Fruit fly (Drosophila melanogaster) whole organism, prepupa: ENCODE data around the gene gdl.
A peak's percentile ranks its signal among the peaks of the same experiment; 100 is the strongest.

ENCODE experiments used
- Blimp-1 ChIP-seq: fragments of 200-800 bp; sonication (Bioruptor generic); optimal IDR thresholded peaks from 3 replicates; lab custom pipeline; 2017; ENCODE audit warnings: missing biosample characterization, missing genetic modification characterization, mild to moderate bottlenecking, moderate library complexity, missing genetic modification reagents
- CG10631 ChIP-seq: fragments of 200-800 bp; sonication (Bioruptor generic); optimal IDR thresholded peaks from 2 replicates; lab custom pipeline; 2016; ENCODE audit warnings: missing biosample characterization, missing genetic modification characterization
- CG10669 ChIP-seq: fragments of 200-800 bp; sonication (Bioruptor generic); optimal IDR thresholded peaks from 3 replicates; lab custom pipeline; 2018; ENCODE audit warnings: missing biosample characterization, mild to moderate bottlenecking, missing genetic modification characterization, moderate library complexity
- CG11294 ChIP-seq: fragments of 200-800 bp; sonication (Bioruptor generic); IDR thresholded peaks from 2 replicates; pipeline ENCODE4 v1.3.6; 2022; ENCODE audit warnings: missing biosample characterization, missing genetic modification characterization
- CG11762 ChIP-seq: fragments of 200-800 bp; sonication (Bioruptor generic); optimal IDR thresholded peaks from 3 replicates; lab custom pipeline; 2016; ENCODE audit warnings: missing biosample characterization, missing genetic modification characterization; ENCODE audit not compliant: insufficient read depth
- CG11902 ChIP-seq: fragments of 200-800 bp; sonication (Bioruptor generic); optimal IDR thresholded peaks from 3 replicates; lab custom pipeline; 2016; ENCODE audit warnings: missing biosample characterization, missing genetic modification characterization
- CG15336 ChIP-seq: fragments of 200-800 bp; sonication (Bioruptor generic); IDR thresholded peaks from 2 replicates; pipeline ENCODE4 v1.3.6; 2022; ENCODE audit warnings: missing biosample characterization, missing genetic modification characterization
- CG1621 ChIP-seq: fragments of 200-800 bp; sonication (Bioruptor generic); optimal IDR thresholded peaks from 3 replicates; lab custom pipeline; 2018; ENCODE audit warnings: missing biosample characterization, mild to moderate bottlenecking, missing genetic modification characterization
- CG16779 ChIP-seq: fragments of 200-800 bp; sonication (Bioruptor generic); optimal IDR thresholded peaks from 3 replicates; lab custom pipeline; 2017; ENCODE audit warnings: missing biosample characterization, mild to moderate bottlenecking, missing genetic modification characterization
- CG3032 ChIP-seq: fragments of 200-800 bp; optimal IDR thresholded peaks from 2 replicates; lab custom pipeline; 2019; ENCODE audit warnings: missing biosample characterization, mild to moderate bottlenecking, missing genetic modification characterization, moderate library complexity
- CG31627 ChIP-seq: fragments of 200-800 bp; sonication (Bioruptor generic); optimal IDR thresholded peaks from 3 replicates; lab custom pipeline; 2016; ENCODE audit warnings: missing biosample characterization, missing genetic modification characterization
- CG32006 ChIP-seq: fragments of 200-800 bp; sonication (Bioruptor generic); optimal IDR thresholded peaks from 3 replicates; lab custom pipeline; 2017; ENCODE audit warnings: missing biosample characterization, mild to moderate bottlenecking, missing genetic modification characterization
- CG34406 ChIP-seq: fragments of 200-800 bp; sonication (Bioruptor generic); optimal IDR thresholded peaks from 3 replicates; lab custom pipeline; 2016; ENCODE audit warnings: missing biosample characterization, missing genetic modification characterization
- CG3919 ChIP-seq: fragments of 200-800 bp; sonication (Bioruptor generic); optimal IDR thresholded peaks from 3 replicates; lab custom pipeline; 2016; ENCODE audit warnings: missing biosample characterization, missing genetic modification characterization
- CG6163 ChIP-seq: fragments of 200-800 bp; sonication (Bioruptor generic); IDR thresholded peaks from 3 replicates; pipeline ENCODE4 v1.3.6; 2022; ENCODE audit warnings: missing biosample characterization, missing genetic modification characterization
- CG6808 ChIP-seq: fragments of 200-800 bp; sonication (Bioruptor generic); optimal IDR thresholded peaks from 3 replicates; lab custom pipeline; 2017; ENCODE audit warnings: missing biosample characterization, missing genetic modification characterization, mild to moderate bottlenecking, moderate library complexity, missing genetic modification reagents
- CG6854 ChIP-seq: fragments of 200-800 bp; sonication (Bioruptor generic); optimal IDR thresholded peaks from 2 replicates; lab custom pipeline; 2017; ENCODE audit warnings: missing biosample characterization, mild to moderate bottlenecking, missing genetic modification characterization
- CG7368 ChIP-seq: fragments of 200-800 bp; sonication (Bioruptor generic); optimal IDR thresholded peaks from 3 replicates; lab custom pipeline; 2016; ENCODE audit warnings: missing biosample characterization, missing genetic modification characterization
- CG8119 ChIP-seq: fragments of 200-800 bp; sonication (Bioruptor generic); IDR thresholded peaks from 3 replicates; pipeline ENCODE4 v1.3.6; 2022; ENCODE audit warnings: missing biosample characterization, missing genetic modification characterization
- CG8319 ChIP-seq: fragments of 200-800 bp; sonication (Bioruptor generic); optimal IDR thresholded peaks from 3 replicates; lab custom pipeline; 2016; ENCODE audit warnings: missing biosample characterization, missing genetic modification characterization
- CG9139 ChIP-seq: fragments of 200-800 bp; sonication (Bioruptor generic); optimal IDR thresholded peaks from 3 replicates; lab custom pipeline; 2017; ENCODE audit warnings: missing biosample characterization, mild to moderate bottlenecking, missing genetic modification characterization
- Eip75B ChIP-seq: fragments of 200-800 bp; sonication (Bioruptor generic); optimal IDR thresholded peaks from 3 replicates; lab custom pipeline; 2016; ENCODE audit warnings: missing biosample characterization, missing genetic modification characterization
- Eip78C ChIP-seq: fragments of 200-800 bp; sonication (Bioruptor generic); peaks from one replicate; lab custom pipeline; 2016; ENCODE audit warnings: missing biosample characterization, missing genetic modification characterization
- Eip93F ChIP-seq: fragments of 200-800 bp; sonication (Bioruptor generic); optimal IDR thresholded peaks from 2 replicates; lab custom pipeline; 2016; ENCODE audit warnings: missing biosample characterization, mild to moderate bottlenecking, missing genetic modification characterization
- Ets21C ChIP-seq: fragments of 200-800 bp; sonication (Bioruptor generic); optimal IDR thresholded peaks from 3 replicates; lab custom pipeline; 2016; ENCODE audit warnings: missing biosample characterization, missing genetic modification characterization
- Ets96B ChIP-seq: fragments of 200-800 bp; optimal IDR thresholded peaks from 2 replicates; lab custom pipeline; 2019; ENCODE audit warnings: missing biosample characterization, mild to moderate bottlenecking, missing genetic modification characterization, moderate library complexity
- Gug ChIP-seq: fragments of 200-800 bp; sonication (Bioruptor generic); IDR thresholded peaks from 2 replicates; pipeline ENCODE4 v1.3.6; 2022; ENCODE audit warnings: missing biosample characterization, missing genetic modification characterization
- Hr39 ChIP-seq: fragments of 200-800 bp; sonication (Bioruptor generic); optimal IDR thresholded peaks from 2 replicates; lab custom pipeline; 2016; ENCODE audit warnings: missing biosample characterization, missing genetic modification characterization
- Hr4 ChIP-seq: fragments of 200-800 bp; sonication (Bioruptor generic); optimal IDR thresholded peaks from 3 replicates; lab custom pipeline; 2016; ENCODE audit warnings: missing biosample characterization, missing genetic modification characterization
- OdsH ChIP-seq: fragments of 200-800 bp; sonication (Bioruptor generic); optimal IDR thresholded peaks from 3 replicates; lab custom pipeline; 2016; ENCODE audit warnings: missing biosample characterization, missing genetic modification characterization
- Smox ChIP-seq: fragments of 200-800 bp; sonication (Bioruptor generic); optimal IDR thresholded peaks from 3 replicates; lab custom pipeline; 2016; ENCODE audit warnings: missing biosample characterization, missing genetic modification characterization
- Sox14 ChIP-seq: fragments of 200-800 bp; sonication (Bioruptor generic); optimal IDR thresholded peaks from 3 replicates; lab custom pipeline; 2016; ENCODE audit warnings: missing biosample characterization, missing genetic modification characterization
- Sox15 ChIP-seq: fragments of 200-800 bp; sonication (Bioruptor generic); optimal IDR thresholded peaks from 3 replicates; lab custom pipeline; 2016; ENCODE audit warnings: missing biosample characterization, missing genetic modification characterization
- acj6 ChIP-seq: fragments of 200-800 bp; sonication (Bioruptor generic); optimal IDR thresholded peaks from 3 replicates; lab custom pipeline; 2016; ENCODE audit warnings: missing biosample characterization, missing genetic modification characterization
- cyc ChIP-seq: fragments of 200-800 bp; sonication (Bioruptor generic); optimal IDR thresholded peaks from 3 replicates; lab custom pipeline; 2016; ENCODE audit warnings: missing biosample characterization, missing genetic modification characterization
- fd85E ChIP-seq: fragments of 200-800 bp; sonication (Bioruptor generic); optimal IDR thresholded peaks from 3 replicates; lab custom pipeline; 2016; ENCODE audit warnings: missing biosample characterization, missing genetic modification characterization
- fkh ChIP-seq: fragments of 200-800 bp; sonication (Bioruptor generic); optimal IDR thresholded peaks from 3 replicates; lab custom pipeline; 2017; ENCODE audit warnings: missing biosample characterization, mild to moderate bottlenecking, missing genetic modification characterization, moderate library complexity
- lz ChIP-seq: fragments of 200-800 bp; sonication (Bioruptor generic); optimal IDR thresholded peaks from 3 replicates; lab custom pipeline; 2016; ENCODE audit warnings: missing biosample characterization, missing genetic modification characterization
- net ChIP-seq: fragments of 200-800 bp; sonication (Bioruptor generic); optimal IDR thresholded peaks from 3 replicates; lab custom pipeline; 2016; ENCODE audit warnings: missing biosample characterization, missing genetic modification characterization
- pdm3 ChIP-seq: fragments of 200-800 bp; sonication (Bioruptor generic); optimal IDR thresholded peaks from 3 replicates; lab custom pipeline; 2016; ENCODE audit warnings: missing biosample characterization, missing genetic modification characterization
- salr ChIP-seq, 2 experiments: fragments of 200-800 bp; sonication (Bioruptor generic); optimal IDR thresholded peaks; 3 replicates each; lab custom pipeline; 2016 to 2018; ENCODE audit warnings: missing biosample characterization in 2 of 2, missing genetic modification characterization in 2 of 2, mild to moderate bottlenecking in 1 of 2
- spab ChIP-seq: fragments of 200-800 bp; sonication (Bioruptor generic); optimal IDR thresholded peaks from 2 replicates; lab custom pipeline; 2017; ENCODE audit warnings: missing biosample characterization, mild to moderate bottlenecking, missing genetic modification characterization, missing genetic modification reagents
- ss ChIP-seq, 2 experiments: fragments of 200-800 bp; sonication (Bioruptor generic); optimal IDR thresholded peaks; 2 replicates in 1 of 2; 3 replicates in 1 of 2; lab custom pipeline; 2017 to 2018; ENCODE audit warnings: mild to moderate bottlenecking in 2 of 2, missing biosample characterization in 2 of 2, missing genetic modification characterization in 2 of 2, moderate library complexity in 1 of 2
- svp ChIP-seq: fragments of 200-800 bp; sonication (Bioruptor generic); peaks from one replicate; lab custom pipeline; 2016; ENCODE audit warnings: missing biosample characterization, missing genetic modification characterization
- topi ChIP-seq: fragments of 200-800 bp; sonication (Bioruptor generic); optimal IDR thresholded peaks from 3 replicates; lab custom pipeline; 2016; ENCODE audit warnings: missing biosample characterization, missing genetic modification characterization
- vri ChIP-seq: fragments of 200-800 bp; sonication (Bioruptor generic); optimal IDR thresholded peaks from 3 replicates; lab custom pipeline; 2016; ENCODE audit warnings: missing biosample characterization, mild to moderate bottlenecking, missing genetic modification characterization

Gene gdl

dm6 chr3L:15537916-15538581, 28.8 kb downstream of the gdl start (continued):
- peak; percentile 21 for TF ChIP-seq CG8319 (GFP tag; lab: Kevin White, UChicago)
- TF ChIP-seq spab (GFP tag; lab: Kevin White, UChicago) = peak; percentile 60
- peak; percentile 71 for TF ChIP-seq Sox14 (GFP tag; lab: Kevin White, UChicago)
- TF ChIP-seq acj6 (GFP tag; lab: Kevin White, UChicago) = peak; percentile 55
- peak; percentile 36; the same call in 2 of the 3 replicates for TF ChIP-seq CG6163
- TF ChIP-seq lz = peak; percentile 51
- peak; percentile 71 for TF ChIP-seq net
- TF ChIP-seq Hr39 (GFP tag; lab: Kevin White, UChicago) = peak; percentile 47
- TF ChIP-seq salr (GFP tag; optimal IDR thresholded peaks at IDR 0.05; lab: Kevin White, UChicago) = peak in 1 of 2 experiments; percentile 84
- TF ChIP-seq CG34406 (GFP tag; lab: Kevin White, UChicago) = peak; percentile 48
- TF ChIP-seq Hr4 (GFP tag; lab: Kevin White, UChicago) = peak; percentile 86
- peak; percentile 42; the same call in 1 of the 2 replicates for TF ChIP-seq CG11294
- TF ChIP-seq CG7368 (GFP tag; lab: Kevin White, UChicago) = no peak
- TF ChIP-seq CG16779 = peak; percentile 30
- TF ChIP-seq CG1621 (tag; lab: Kevin White, UChicago) = no peak
- peak; percentile 58; the same call in 2 of the 3 replicates for TF ChIP-seq CG8119 (GFP tag; lab: Robert Waterston, UW)
- TF ChIP-seq Gug = peak; percentile 71
- peak; percentile 57 for TF ChIP-seq CG10669 (GFP tag; lab: Kevin White, UChicago)
- TF ChIP-seq Eip75B = peak; percentile 63
- peak; percentile 37 for TF ChIP-seq CG31627 (GFP tag; lab: Kevin White, UChicago)
- TF ChIP-seq CG15336 (GFP tag; lab: Robert Waterston, UW) = peak; percentile 79

dm6 chr3L:15538582-15539490, 29.6 kb downstream of the gdl start:
- TF ChIP-seq acj6 (GFP tag; lab: Kevin White, UChicago) = no peak
- no peak for TF ChIP-seq cyc (GFP tag; lab: Kevin White, UChicago)
- TF ChIP-seq Eip75B = no peak
- TF ChIP-seq fd85E (GFP tag; lab: Kevin White, UChicago) = no peak
- TF ChIP-seq CG6808 (GFP tag; lab: Kevin White, UChicago) = no peak
- TF ChIP-seq CG10631 = no peak
- peak; percentile 48 for TF ChIP-seq vri (GFP tag; lab: Kevin White, UChicago)
- TF ChIP-seq Sox14 (GFP tag; lab: Kevin White, UChicago) = no peak
- no peak for TF ChIP-seq Hr39 (GFP tag; lab: Kevin White, UChicago)
- TF ChIP-seq svp (GFP tag; lab: Kevin White, UChicago) = peak; percentile 84
- peak; percentile 47 for TF ChIP-seq CG32006 (GFP tag; lab: Kevin White, UChicago)
- no peak for TF ChIP-seq OdsH (GFP tag; lab: Kevin White, UChicago)
- peak; percentile 40 for TF ChIP-seq Eip78C (GFP tag; lab: Kevin White, UChicago)
- no peak for TF ChIP-seq topi (GFP tag; lab: Kevin White, UChicago)
- TF ChIP-seq CG11762 (GFP tag; lab: Kevin White, UChicago) = no peak
- no peak for TF ChIP-seq Sox15 (GFP tag; lab: Kevin White, UChicago)
- TF ChIP-seq ss (GFP tag; optimal IDR thresholded peaks at IDR 0.05; lab: Kevin White, UChicago) = no peak
- no peak for TF ChIP-seq CG1621 (tag; lab: Kevin White, UChicago)
- TF ChIP-seq CG9139 = no peak
- TF ChIP-seq CG6854 = no peak
- TF ChIP-seq salr (GFP tag; optimal IDR thresholded peaks at IDR 0.05; lab: Kevin White, UChicago) = peak in 1 of 2 experiments; percentile 30
- no peak for TF ChIP-seq Eip93F
- TF ChIP-seq Smox (GFP tag; lab: Kevin White, UChicago) = no peak
- TF ChIP-seq Ets96B (tag; lab: Kevin White, UChicago) = no peak
- TF ChIP-seq CG11902 = no peak
- TF ChIP-seq lz = no peak
- TF ChIP-seq Blimp-1 (GFP tag; lab: Kevin White, UChicago) = no peak
- no peak for TF ChIP-seq CG3919 (GFP tag; lab: Kevin White, UChicago)
- TF ChIP-seq Ets21C (GFP tag; lab: Kevin White, UChicago) = no peak
- TF ChIP-seq pdm3 (GFP tag; lab: Kevin White, UChicago) = no peak
- no peak for TF ChIP-seq CG31627 (GFP tag; lab: Kevin White, UChicago)
- TF ChIP-seq CG3032 = no peak
- no peak for TF ChIP-seq CG11294
- TF ChIP-seq fkh (GFP tag; lab: Kevin White, UChicago) = peak; percentile 6
- TF ChIP-seq CG15336 (GFP tag; lab: Robert Waterston, UW) = no peak
